Fruit fly (Drosophila melanogaster): Measurements from ENCODE around the gene CG33272.

The CG33272 gene

DNA sequence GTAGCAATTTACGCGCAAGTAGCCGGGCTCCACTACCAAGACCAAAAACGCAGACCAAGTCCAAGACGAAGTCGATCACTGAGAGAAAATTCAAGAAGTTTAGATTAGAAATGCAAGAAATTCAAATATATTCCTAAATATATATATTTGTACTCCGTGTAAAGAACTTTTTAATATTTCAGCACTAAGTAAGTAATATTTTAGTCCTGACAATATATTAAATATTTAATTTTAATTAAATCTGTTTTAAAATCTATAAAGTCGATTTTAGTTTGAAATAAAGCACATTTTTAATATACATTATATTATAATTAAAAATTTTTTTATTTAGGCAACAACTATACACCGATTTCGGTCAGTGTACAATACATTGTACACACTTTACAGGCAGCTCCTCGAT is 43.4 kb downstream of the CG33272 start (continued):
- peak; percentile 49 for TF ChIP-seq CG9437 (GFP tag; optimal IDR thresholded peaks at IDR 0.05)
- TF ChIP-seq D19A (tag; optimal IDR thresholded peaks at IDR 0.05): peak; percentile 39
- no peak for TF ChIP-seq CG17912 (GFP tag; optimal IDR thresholded peaks at IDR 0.05)
- TF ChIP-seq CG7839 (tag; optimal IDR thresholded peaks at IDR 0.05): peak; percentile 63
- peak; percentile 3 for TF ChIP-seq CG1233 (GFP tag; optimal IDR thresholded peaks at IDR 0.05)
- peak; percentile 12 for TF ChIP-seq CG30403 (GFP tag; optimal IDR thresholded peaks at IDR 0.05)
- TF ChIP-seq cwo (GFP tag; optimal IDR thresholded peaks at IDR 0.05): peak; percentile 14
- 0 out of 3 replicates have a peak, but pooled peaks have one; percentile 21 for TF ChIP-seq row (GFP tag; IDR thresholded peaks at IDR 0.05)
- TF ChIP-seq Xrp1 (GFP tag; IDR thresholded peaks at IDR 0.05): 0 out of 2 replicates have a peak, but pooled peaks have one; percentile 15
- 0 out of 2 replicates have a peak, but pooled peaks have one; percentile 22 for TF ChIP-seq Ptx1 (GFP tag; IDR thresholded peaks at IDR 0.05)
- no peak for TF ChIP-seq run (tag; optimal IDR thresholded peaks at IDR 0.05)
- peak; percentile 0 for TF ChIP-seq CG4424 (GFP tag; optimal IDR thresholded peaks at IDR 0.05)
- TF ChIP-seq Hr3 (GFP tag; optimal IDR thresholded peaks at IDR 0.05): peak; percentile 35
- TF ChIP-seq CG17612 (GFP tag; IDR thresholded peaks at IDR 0.05): no peak
- no peak for TF ChIP-seq ken (GFP tag; IDR thresholded peaks at IDR 0.05)
- peak; percentile 12 for TF ChIP-seq bcd (GFP tag; optimal IDR thresholded peaks at IDR 0.05)
- TF ChIP-seq CG14710 (tag; optimal IDR thresholded peaks at IDR 0.05): peak; percentile 38
- 0 out of 2 replicates have a peak, but pooled peaks have one; percentile 16 for TF ChIP-seq ssp (GFP tag; IDR thresholded peaks at IDR 0.05)
- peak; percentile 27 for TF ChIP-seq CG17385 (GFP tag; optimal IDR thresholded peaks at IDR 0.05)
- TF ChIP-seq H2.0 (GFP tag; IDR thresholded peaks at IDR 0.05): no peak
- TF ChIP-seq CG6689 (GFP tag; IDR thresholded peaks at IDR 0.05): peak; percentile 43; the same call in 1 of the 2 replicates
- TF ChIP-seq PHDP (tag; optimal IDR thresholded peaks at IDR 0.05): peak; percentile 45
- 0 out of 3 replicates have a peak, but pooled peaks have one; percentile 25 for TF ChIP-seq CG11695 (GFP tag; IDR thresholded peaks at IDR 0.05)
- peak; percentile 76 for TF ChIP-seq gem (tag; optimal IDR thresholded peaks at IDR 0.05)
- peak; percentile 7 for TF ChIP-seq caup (GFP tag; optimal IDR thresholded peaks at IDR 0.05; ENCODE audit: severe bottlenecking)
- peak; percentile 35 for TF ChIP-seq CG10267 (tag; optimal IDR thresholded peaks at IDR 0.05)
- TF ChIP-seq CG12391 (tag; optimal IDR thresholded peaks at IDR 0.05): peak; percentile 37
- no peak for TF ChIP-seq kay (GFP tag; optimal IDR thresholded peaks at IDR 0.05)
- TF ChIP-seq CG14965 (GFP tag; optimal IDR thresholded peaks at IDR 0.05; ENCODE audit: borderline replicate concordance): no peak
- TF ChIP-seq CG42726 (GFP tag; IDR thresholded peaks at IDR 0.05; ENCODE audit: partially characterized antibody): no peak
- peak; percentile 30 for TF ChIP-seq CG8388 (GFP tag; optimal IDR thresholded peaks at IDR 0.05)
- TF ChIP-seq Hmx (GFP tag; optimal IDR thresholded peaks at IDR 0.05): no peak
- TF ChIP-seq Sox100B (GFP tag; optimal IDR thresholded peaks at IDR 0.05): peak; percentile 58
- peak; percentile 41 for TF ChIP-seq Blimp-1 (GFP tag; optimal IDR thresholded peaks at IDR 0.05)
- TF ChIP-seq CG12659 (GFP tag; optimal IDR thresholded peaks at IDR 0.05): peak; percentile 21
- TF ChIP-seq CG11504 (tag; optimal IDR thresholded peaks at IDR 0.05): peak; percentile 72
- TF ChIP-seq CG18599 (GFP tag; optimal IDR thresholded peaks at IDR 0.05): peak; percentile 49
- TF ChIP-seq CG15601 (tag; optimal IDR thresholded peaks at IDR 0.05): peak; percentile 19
- no peak for TF ChIP-seq chn (GFP tag; optimal IDR thresholded peaks at IDR 0.05)
- no peak for TF ChIP-seq D (optimal IDR thresholded peaks at IDR 0.05)
- peak; percentile 23 for TF ChIP-seq D (GFP tag; optimal IDR thresholded peaks at IDR 0.05)
- TF ChIP-seq CG10147 (GFP tag; optimal IDR thresholded peaks at IDR 0.05): peak; percentile 18
- no peak for TF ChIP-seq Dll (GFP tag; IDR thresholded peaks at IDR 0.05; ENCODE audit: partially characterized antibody)
- peak; percentile 53 for TF ChIP-seq nmo (GFP tag; optimal IDR thresholded peaks at IDR 0.05)
- TF ChIP-seq CG8924 (tag; optimal IDR thresholded peaks at IDR 0.05): peak; percentile 61
- TF ChIP-seq Deaf1 (tag; optimal IDR thresholded peaks at IDR 0.05): peak; percentile 39
- TF ChIP-seq wor (GFP tag; IDR thresholded peaks at IDR 0.05): 0 out of 2 replicates have a peak, but pooled peaks have one; percentile 12
- peak; percentile 66 for TF ChIP-seq CG18262 (tag; optimal IDR thresholded peaks at IDR 0.05)
- TF ChIP-seq CG7556 (GFP tag; optimal IDR thresholded peaks at IDR 0.05): peak; percentile 74
